Worm (Caenorhabditis elegans) whole organism, mixed stage, embryonic: Measurements from ENCODE around the gene srw-35.

Source experiments
- bed-3 ChIP-seq: fragments of 200-800 bp; sonication (Bioruptor generic); optimal IDR thresholded peaks from 3 replicates; lab custom pipeline; 2018; ENCODE audit warnings: mild to moderate bottlenecking, missing genetic modification characterization, moderate library complexity, missing compliant biosample characterization
- blmp-1 ChIP-seq: fragments of 150-350 bp; optimal IDR thresholded peaks from 2 replicates; lab custom pipeline; 2014; ENCODE audit warnings: missing biosample characterization, missing genetic modification characterization
- ceh-39 ChIP-seq: fragments of 150-350 bp; optimal IDR thresholded peaks from 2 replicates; lab custom pipeline; 2014; ENCODE audit warnings: missing biosample characterization, missing genetic modification characterization
- ceh-43 ChIP-seq: fragments of 200-800 bp; sonication (Bioruptor generic); optimal IDR thresholded peaks from 2 replicates; lab custom pipeline; 2018; ENCODE audit warnings: mild to moderate bottlenecking, missing genetic modification characterization, moderate library complexity, missing compliant biosample characterization
- ces-1 ChIP-seq: fragments of 150-350 bp; optimal IDR thresholded peaks from 2 replicates; lab custom pipeline; 2014; ENCODE audit warnings: missing biosample characterization, missing genetic modification reagents, missing genetic modification characterization
- drap-1 ChIP-seq: fragments of 200-800 bp; sonication (Bioruptor generic); optimal IDR thresholded peaks from 3 replicates; lab custom pipeline; 2018; ENCODE audit warnings: mild to moderate bottlenecking, missing genetic modification characterization, missing compliant biosample characterization
- elt-1 ChIP-seq: sonication (generic microtip); optimal IDR thresholded peaks from 2 replicates; lab custom pipeline; 2017; ENCODE audit warnings: missing genetic modification characterization, mild to moderate bottlenecking, missing compliant biosample characterization, antibody characterized with exemption, moderate library complexity, borderline replicate concordance; ENCODE audit not compliant: insufficient read depth
- elt-3 ChIP-seq: fragments of 150-350 bp; optimal IDR thresholded peaks from 2 replicates; lab custom pipeline; 2014; ENCODE audit warnings: missing biosample characterization, missing genetic modification characterization
- flh-1 ChIP-seq: fragments of 200-800 bp; sonication (Bioruptor generic); optimal IDR thresholded peaks from 2 replicates; lab custom pipeline; 2018; ENCODE audit warnings: mild to moderate bottlenecking, missing genetic modification characterization, moderate library complexity, missing compliant biosample characterization
- ham-2 ChIP-seq: fragments of 200-800 bp; sonication (Bioruptor generic); optimal IDR thresholded peaks from 2 replicates; lab custom pipeline; 2018; ENCODE audit warnings: mild to moderate bottlenecking, missing genetic modification characterization, missing compliant biosample characterization
- hlh-1 ChIP-seq: fragments of 150-350 bp; optimal IDR thresholded peaks from 2 replicates; lab custom pipeline; 2014; ENCODE audit warnings: missing biosample characterization, missing genetic modification reagents, missing genetic modification characterization
- lin-13 ChIP-seq: fragments of 150-350 bp; optimal IDR thresholded peaks from 2 replicates; lab custom pipeline; 2014; ENCODE audit warnings: missing biosample characterization, missing genetic modification characterization
- lin-32 ChIP-seq: fragments of 200-800 bp; sonication (Bioruptor generic); optimal IDR thresholded peaks from 2 replicates; lab custom pipeline; 2018; ENCODE audit warnings: mild to moderate bottlenecking, missing genetic modification characterization, missing compliant biosample characterization
- lsy-2 ChIP-seq: fragments of 150-350 bp; optimal IDR thresholded peaks from 2 replicates; lab custom pipeline; 2014; ENCODE audit warnings: missing biosample characterization, missing genetic modification characterization
- mab-5 ChIP-seq: fragments of 150-350 bp; optimal IDR thresholded peaks from 2 replicates; lab custom pipeline; 2014; ENCODE audit warnings: missing biosample characterization, missing genetic modification characterization
- mls-2 ChIP-seq: sonication (generic microtip); optimal IDR thresholded peaks from 2 replicates; lab custom pipeline; 2016; ENCODE audit warnings: mild to moderate bottlenecking, missing genetic modification characterization, moderate library complexity, missing compliant biosample characterization
- nhr-12 ChIP-seq: fragments of 150-350 bp; optimal IDR thresholded peaks from 2 replicates; lab custom pipeline; 2014; ENCODE audit warnings: missing biosample characterization, missing genetic modification characterization
- nhr-2 ChIP-seq: fragments of 150-350 bp; optimal IDR thresholded peaks from 2 replicates; lab custom pipeline; 2014; ENCODE audit warnings: missing biosample characterization, missing genetic modification characterization
- nhr-28 ChIP-seq: fragments of 150-350 bp; optimal IDR thresholded peaks from 2 replicates; lab custom pipeline; 2014; ENCODE audit warnings: missing biosample characterization, missing genetic modification characterization
- nhr-76 ChIP-seq: sonication (generic microtip); optimal IDR thresholded peaks from 2 replicates; lab custom pipeline; 2017; ENCODE audit warnings: missing biosample characterization, missing genetic modification characterization
- pha-4 ChIP-seq: fragments of 150-350 bp; optimal IDR thresholded peaks from 2 replicates; lab custom pipeline; 2018; ENCODE audit warnings: missing biosample characterization, missing genetic modification reagents, missing genetic modification characterization
- snpc-4 ChIP-seq: fragments of 150-350 bp; optimal IDR thresholded peaks from 2 replicates; lab custom pipeline; 2014; ENCODE audit warnings: missing biosample characterization, missing genetic modification characterization
- sptf-1 ChIP-seq: sonication (generic microtip); optimal IDR thresholded peaks from 2 replicates; lab custom pipeline; 2017; ENCODE audit warnings: mild to moderate bottlenecking, missing genetic modification characterization, moderate library complexity, missing compliant biosample characterization
- tbx-8 ChIP-seq: fragments of 200-800 bp; sonication (Bioruptor generic); optimal IDR thresholded peaks from 2 replicates; lab custom pipeline; 2018; ENCODE audit warnings: mild to moderate bottlenecking, missing genetic modification characterization, moderate library complexity, missing compliant biosample characterization
- unc-120 ChIP-seq: sonication (generic microtip); optimal IDR thresholded peaks from 2 replicates; lab custom pipeline; 2017; ENCODE audit warnings: missing genetic modification characterization, missing compliant biosample characterization; ENCODE audit not compliant: poor library complexity, severe bottlenecking
- unc-62 ChIP-seq: fragments of 150-350 bp; optimal IDR thresholded peaks from 2 replicates; lab custom pipeline; 2014; ENCODE audit warnings: missing biosample characterization, missing genetic modification reagents, missing genetic modification characterization
- zip-8 ChIP-seq: fragments of 150-350 bp; optimal IDR thresholded peaks from 2 replicates; lab custom pipeline; 2014; ENCODE audit warnings: missing biosample characterization, missing genetic modification characterization
- ztf-11 ChIP-seq: fragments of 150-350 bp; optimal IDR thresholded peaks from 2 replicates; lab custom pipeline; 2014; ENCODE audit warnings: missing biosample characterization, missing genetic modification characterization

The srw-35 gene

ce11 chrV:16435510-16435909, 36.8 kb upstream of the srw-35 start, which contains the start of the genes F26D2.13 and F26D2.14:
TSS of gene F26D2.13 (minus strand) at chrV:16435610.
TSS of gene F26D2.14 (plus strand) at chrV:16435855.
- TF ChIP-seq lin-32 (GFP tag; lab: Kevin White, UChicago) (no peak), ceh-39 (tag; lab: Kevin White, UChicago) (no peak), blmp-1 (no peak), nhr-12 (tag; lab: Kevin White, UChicago) (no peak)

ce11 chrV:16437546-16437945, 34.8 kb upstream of the srw-35 start, which contains the start of gene F26D2.15:
TSS of gene F26D2.15 (plus strand) at chrV:16437846.
- no peak for TF ChIP-seq tbx-8 (GFP tag; lab: Kevin White, UChicago)
- no peak for TF ChIP-seq nhr-28 (tag; lab: Kevin White, UChicago)
- TF ChIP-seq ceh-43 (GFP tag; lab: Kevin White, UChicago): no peak
- TF ChIP-seq elt-3 (tag; lab: Kevin White, UChicago): no peak
- TF ChIP-seq nhr-12 (tag; lab: Kevin White, UChicago): no peak
- no peak for TF ChIP-seq drap-1 (GFP tag; lab: Kevin White, UChicago)
- TF ChIP-seq lin-13 (tag; lab: Kevin White, UChicago): no peak
- no peak for TF ChIP-seq hlh-1 (tag; lab: Kevin White, UChicago)
- TF ChIP-seq elt-1 (tag; lab: Kevin White, UChicago): no peak

- TF ChIP-seq nhr-12 (tag; lab: Kevin White, UChicago) (no peak), tbx-8 (GFP tag; lab: Kevin White, UChicago) (no peak), lin-13 (tag; lab: Kevin White, UChicago) (no peak), nhr-2 (tag; lab: Kevin White, UChicago) (no peak), ham-2 (GFP tag; lab: Kevin White, UChicago) (no peak), snpc-4 (tag; lab: Kevin White, UChicago) (no peak), unc-62 (GFP tag; lab: Kevin White, UChicago) (no peak), mab-5 (tag; lab: Kevin White, UChicago) (no peak), drap-1 (GFP tag; lab: Kevin White, UChicago) (no peak), hlh-1 (tag; lab: Kevin White, UChicago) (no peak), ceh-43 (GFP tag; lab: Kevin White, UChicago) (no peak)
- TF ChIP-seq, all 35 proteins: peak for 0
These were observed 28.7 kb upstream of the srw-35 start, which contains the start of gene srh-141 for ce11 chrV:16443626-16444025. TSS of gene srh-141 (plus strand) at chrV:16443926.

- TF ChIP-seq pha-4 (no peak), lsy-2 (tag; lab: Kevin White, UChicago) (no peak), mls-2 (no peak), ceh-43 (GFP tag; lab: Kevin White, UChicago) (no peak), elt-1 (tag; lab: Kevin White, UChicago) (no peak)
These were observed 26.6 kb upstream of the srw-35 start, which contains the start of gene T08G3.6 for ce11 chrV:16445676-16446075. TSS of gene T08G3.6 (plus strand) at chrV:16445976.

ce11 chrV:16446191-16446590, 26.1 kb upstream of the srw-35 start:
- TF ChIP-seq nhr-2 (tag; lab: Kevin White, UChicago): no peak
- TF ChIP-seq nhr-28 (tag; lab: Kevin White, UChicago): no peak
- TF ChIP-seq flh-1: no peak
- no peak for TF ChIP-seq ham-2 (GFP tag; lab: Kevin White, UChicago)
- TF ChIP-seq ceh-39 (tag; lab: Kevin White, UChicago): no peak
- no peak for TF ChIP-seq unc-120 (tag; lab: Kevin White, UChicago)
- no peak for TF ChIP-seq ceh-43 (GFP tag; lab: Kevin White, UChicago)
- no peak for TF ChIP-seq sptf-1 (tag; lab: Kevin White, UChicago)
- TF ChIP-seq elt-1 (tag; lab: Kevin White, UChicago): no peak
- no peak for TF ChIP-seq bed-3 (GFP tag; lab: Kevin White, UChicago)
- TF ChIP-seq ztf-11 (tag; lab: Kevin White, UChicago): no peak
- TF ChIP-seq mab-5 (tag; lab: Kevin White, UChicago): no peak
- TF ChIP-seq zip-8 (tag; lab: Kevin White, UChicago): no peak
- no peak for TF ChIP-seq lin-13 (tag; lab: Kevin White, UChicago)
- TF ChIP-seq, all 35 proteins: peak for 0

- TF ChIP-seq mls-2 (no peak), ces-1 (GFP tag; lab: Kevin White, UChicago) (no peak), ham-2 (GFP tag; lab: Kevin White, UChicago) (no peak), nhr-76 (no peak)
- TF ChIP-seq, all 35 proteins: peak for 0
These were observed 24.6 kb upstream of the srw-35 start, which contains the start of gene T08G3.13 for ce11 chrV:16447735-16448134. TSS of gene T08G3.13 (plus strand) at chrV:16448035.
